Worm (Caenorhabditis elegans) whole organism, early embryonic: ENCODE measurements around the gene era-1.

Experiments
- B0310.2 ChIP-seq: sonication (generic microtip); optimal IDR thresholded peaks from 2 replicates; lab custom pipeline; 2016; ENCODE audit warnings: mild to moderate bottlenecking, missing genetic modification characterization, missing compliant biosample characterization
- F13C5.2 ChIP-seq: sonication (generic microtip); optimal IDR thresholded peaks from 2 replicates; lab custom pipeline; 2017; ENCODE audit warnings: mild to moderate bottlenecking, missing genetic modification characterization, inconsistent platforms, missing compliant biosample characterization
- aly-1 ChIP-seq: sonication (generic microtip); optimal IDR thresholded peaks from 2 replicates; lab custom pipeline; 2016; ENCODE audit warnings: missing genetic modification characterization, missing compliant biosample characterization
- ama-1 ChIP-seq: fragments of 150-350 bp; optimal IDR thresholded peaks from 2 replicates; lab custom pipeline; 2014
- ceh-13 ChIP-seq: fragments of 200-800 bp; sonication (Bioruptor generic); optimal IDR thresholded peaks from 2 replicates; lab custom pipeline; 2018; ENCODE audit warnings: mild to moderate bottlenecking, missing genetic modification characterization, missing compliant biosample characterization
- ceh-36 ChIP-seq: sonication (generic microtip); optimal IDR thresholded peaks from 2 replicates; lab custom pipeline; 2016; ENCODE audit warnings: missing genetic modification characterization, inconsistent platforms, missing compliant biosample characterization
- ets-7 ChIP-seq: sonication (generic microtip); optimal IDR thresholded peaks from 2 replicates; lab custom pipeline; 2016; ENCODE audit warnings: missing genotype, missing genetic modification characterization, missing compliant biosample characterization
- flt-1 ChIP-seq: fragments of 200-800 bp; sonication (Bioruptor generic); IDR thresholded peaks from 2 replicates; pipeline ENCODE4 v1.3.6; 2022; ENCODE audit warnings: missing genetic modification characterization, missing compliant biosample characterization
- hmbx-1 ChIP-seq: sonication (generic microtip); optimal IDR thresholded peaks from 2 replicates; lab custom pipeline; 2016; ENCODE audit warnings: mild to moderate bottlenecking, missing genetic modification characterization, missing compliant biosample characterization
- hmg-4 ChIP-seq: fragments of 200-800 bp; sonication (Bioruptor generic); optimal IDR thresholded peaks from 2 replicates; lab custom pipeline; 2018; ENCODE audit warnings: mild to moderate bottlenecking, missing genetic modification characterization, missing compliant biosample characterization
- hnd-1 ChIP-seq: sonication (generic microtip); optimal IDR thresholded peaks from 2 replicates; lab custom pipeline; 2016; ENCODE audit warnings: missing genetic modification characterization, missing compliant biosample characterization
- pes-1 ChIP-seq: fragments of 200-800 bp; sonication (Bioruptor generic); IDR thresholded peaks from 2 replicates; pipeline ENCODE4 v1.3.6; 2022; ENCODE audit warnings: missing genetic modification reagents, missing genetic modification characterization, missing compliant biosample characterization
- scrt-1 ChIP-seq: fragments of 200-800 bp; sonication (Bioruptor generic); IDR thresholded peaks from 2 replicates; pipeline ENCODE4 v1.3.6; 2022; ENCODE audit warnings: missing genetic modification characterization, missing compliant biosample characterization
- sea-1 ChIP-seq: fragments of 200-800 bp; sonication (Bioruptor generic); conservative IDR thresholded peaks from 2 replicates; pipeline ENCODE4 v1.3.6; 2022; ENCODE audit warnings: missing genetic modification characterization, missing compliant biosample characterization
- tbx-11 ChIP-seq: fragments of 200-800 bp; sonication (Bioruptor generic); IDR thresholded peaks from 2 replicates; pipeline ENCODE4 v1.3.6; 2022; ENCODE audit warnings: missing genetic modification characterization, missing compliant biosample characterization
- tbx-37 ChIP-seq: fragments of 200-800 bp; sonication (Bioruptor generic); conservative IDR thresholded peaks from 2 replicates; pipeline ENCODE4 v1.3.6; 2022; ENCODE audit warnings: missing genetic modification reagents, missing genetic modification characterization, missing compliant biosample characterization
- tra-4 ChIP-seq: sonication (generic microtip); optimal IDR thresholded peaks from 2 replicates; lab custom pipeline; 2017; ENCODE audit warnings: missing genetic modification characterization, missing compliant biosample characterization

era-1 gene

DNA sequence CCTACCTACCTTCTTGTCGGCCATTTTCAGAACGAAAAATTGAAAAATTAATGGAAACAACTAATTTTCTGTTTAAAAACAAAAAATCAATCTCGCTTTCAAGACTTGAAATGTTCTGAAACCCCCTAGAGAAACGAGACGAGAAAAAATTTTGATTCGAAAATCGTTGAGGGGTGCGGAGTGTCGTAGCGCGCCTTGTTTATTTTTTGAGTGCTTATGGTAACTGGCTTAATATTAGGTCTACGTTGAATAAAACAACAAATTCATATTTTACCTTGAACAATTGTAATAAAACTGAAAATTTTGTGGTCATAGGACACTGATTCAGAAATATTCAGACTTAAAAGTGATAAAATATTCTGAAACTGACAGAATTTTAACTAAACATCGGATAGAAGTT lies 7.6 kb downstream of the era-1 start, which contains the start of gene sna-1:
sna-1 (minus strand) TSS at position 218 of the 400 bp plus-strand sequence.
- TF ChIP-seq scrt-1 (GFP tag; lab: Robert Waterston, UW) (no peak), flt-1 (GFP tag; lab: Robert Waterston, UW) (no peak), tbx-37 (GFP tag; lab: Robert Waterston, UW) (no peak), ceh-13 (GFP tag; lab: Kevin White, UChicago) (no peak), hnd-1 (tag; lab: Kevin White, UChicago) (no peak), tbx-11 (GFP tag; lab: Robert Waterston, UW) (no peak), ama-1 (lab: Kevin White, UChicago) (no peak), F13C5.2 (tag; lab: Kevin White, UChicago) (no peak)

DNA sequence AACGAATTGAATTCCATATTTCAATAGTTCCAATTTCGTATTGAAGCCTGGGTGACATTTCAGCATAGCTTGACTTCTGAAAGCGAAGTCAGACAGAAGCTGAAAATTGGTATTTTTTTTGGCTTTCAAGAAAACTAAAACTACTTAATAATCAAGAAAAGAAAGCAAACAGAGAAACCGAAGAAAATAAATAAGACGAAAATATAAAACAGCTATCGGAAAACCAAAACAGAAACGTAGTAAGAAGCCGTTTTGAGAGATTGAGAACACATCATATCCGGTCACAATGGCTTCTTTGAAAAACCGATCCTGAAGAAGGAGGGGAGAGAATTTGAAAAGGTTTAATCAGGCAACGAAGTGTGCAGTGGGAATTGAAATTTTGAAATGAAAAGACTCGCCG lies 15.4 kb downstream of the era-1 start, which contains the start of gene srg-30:
srg-30 (minus strand) TSS at position 101 of the 400 bp plus-strand sequence.
- TF ChIP-seq ceh-13 (GFP tag; lab: Kevin White, UChicago): no peak
- no peak for TF ChIP-seq B0310.2 (tag; lab: Kevin White, UChicago)
- TF ChIP-seq sea-1 (GFP tag; lab: Robert Waterston, UW): no peak
- TF ChIP-seq hmbx-1 (tag; lab: Kevin White, UChicago): no peak
- TF ChIP-seq flt-1 (GFP tag; lab: Robert Waterston, UW): no peak
- TF ChIP-seq pes-1: no peak
- no peak for TF ChIP-seq tbx-37 (GFP tag; lab: Robert Waterston, UW)
- no peak for TF ChIP-seq tbx-11 (GFP tag; lab: Robert Waterston, UW)
- TF ChIP-seq F13C5.2 (tag; lab: Kevin White, UChicago): no peak
- no peak for TF ChIP-seq ama-1 (lab: Kevin White, UChicago)
- no peak for TF ChIP-seq ceh-36 (tag; lab: Kevin White, UChicago)
- no peak for TF ChIP-seq tra-4 (tag; lab: Kevin White, UChicago)
- TF ChIP-seq hnd-1 (tag; lab: Kevin White, UChicago): no peak

DNA sequence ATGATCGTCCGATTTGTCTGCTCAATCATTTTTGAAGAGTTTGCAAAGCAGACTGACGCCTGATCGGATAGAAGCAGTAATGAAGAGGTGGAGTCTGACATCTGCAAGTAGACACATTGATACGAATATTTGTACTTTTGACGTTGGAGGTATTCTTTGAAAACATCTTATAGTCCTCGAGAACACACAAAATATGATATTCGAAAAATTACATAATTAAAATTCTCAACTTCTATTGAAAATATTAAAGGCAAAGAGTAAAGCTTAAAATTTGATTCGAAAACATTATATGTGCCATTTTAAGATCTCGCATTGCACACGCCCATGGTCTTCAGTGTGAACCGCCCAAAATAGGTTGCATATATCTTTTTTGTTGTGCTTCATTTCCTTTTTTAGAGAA lies 19.5 kb downstream of the era-1 start, which contains the start of gene ZC487.2:
ZC487.2 (minus strand) TSS at position 101 of the 400 bp plus-strand sequence.
- TF ChIP-seq ceh-36 (tag; lab: Kevin White, UChicago) (no peak), sea-1 (GFP tag; lab: Robert Waterston, UW) (no peak), tbx-11 (GFP tag; lab: Robert Waterston, UW) (no peak)

DNA sequence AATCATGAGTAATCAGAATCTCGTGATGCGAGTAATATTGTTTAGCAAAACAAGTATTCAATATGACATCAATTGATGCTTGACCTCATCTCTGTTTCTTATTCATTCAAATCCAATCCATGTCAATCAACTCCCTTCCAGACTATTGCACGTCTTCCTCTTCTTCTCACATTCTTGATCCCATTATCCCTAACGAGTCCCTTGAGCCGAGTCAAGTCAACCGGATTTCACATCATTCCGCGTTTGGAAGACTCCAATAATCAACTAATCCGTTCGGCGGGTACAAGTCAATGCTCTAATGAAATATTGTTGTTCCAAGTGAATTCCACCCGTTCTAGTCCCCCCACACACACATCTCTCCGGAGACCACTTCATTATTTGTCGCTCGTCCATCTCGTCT lies 23.4 kb downstream of the era-1 start:
- TF ChIP-seq ceh-13 (GFP tag; lab: Kevin White, UChicago) (no peak), B0310.2 (tag; lab: Kevin White, UChicago) (no peak), ceh-36 (tag; lab: Kevin White, UChicago) (no peak), pes-1 (no peak), hmg-4 (GFP tag; lab: Kevin White, UChicago) (no peak), ets-7 (tag; lab: Kevin White, UChicago) (no peak)

DNA sequence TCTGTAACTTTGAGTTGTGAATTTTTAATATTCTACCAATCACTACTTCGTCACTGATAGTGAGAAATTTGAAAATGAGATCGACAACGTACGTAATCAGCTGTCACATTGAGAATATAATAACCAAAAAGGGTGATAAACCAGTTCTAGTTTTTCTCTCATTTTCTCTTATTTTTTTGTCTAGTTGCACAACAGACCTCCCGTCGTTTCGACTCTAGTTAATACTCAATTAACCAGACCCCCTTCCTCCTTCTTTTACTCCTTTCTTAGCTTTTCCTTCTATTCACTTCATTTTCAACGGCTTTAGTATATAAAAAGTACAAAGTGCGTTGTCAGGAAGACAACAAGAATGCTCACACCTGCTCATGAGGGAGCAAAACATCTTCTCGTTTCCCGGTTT lies 24.4 kb downstream of the era-1 start, which contains the start of gene ZC487.1:
ZC487.1 (plus strand) TSS at position 301 of the 400 bp plus-strand sequence.
- TF ChIP-seq aly-1 (tag; lab: Kevin White, UChicago): no peak
- TF ChIP-seq ama-1 (lab: Kevin White, UChicago): no peak
- TF ChIP-seq F13C5.2 (tag; lab: Kevin White, UChicago): no peak
- no peak for TF ChIP-seq tbx-37 (GFP tag; lab: Robert Waterston, UW)
- no peak for TF ChIP-seq pes-1
- TF ChIP-seq ets-7 (tag; lab: Kevin White, UChicago): no peak
- TF ChIP-seq tbx-11 (GFP tag; lab: Robert Waterston, UW): no peak
- TF ChIP-seq hmg-4 (GFP tag; lab: Kevin White, UChicago): no peak
- no peak for TF ChIP-seq B0310.2 (tag; lab: Kevin White, UChicago)
- TF ChIP-seq sea-1 (GFP tag; lab: Robert Waterston, UW): no peak
- TF ChIP-seq ceh-13 (GFP tag; lab: Kevin White, UChicago): no peak
- no peak for TF ChIP-seq hmbx-1 (tag; lab: Kevin White, UChicago)
- no peak for TF ChIP-seq hnd-1 (tag; lab: Kevin White, UChicago)
- TF ChIP-seq flt-1 (GFP tag; lab: Robert Waterston, UW): no peak
- TF ChIP-seq tra-4 (tag; lab: Kevin White, UChicago): no peak

DNA sequence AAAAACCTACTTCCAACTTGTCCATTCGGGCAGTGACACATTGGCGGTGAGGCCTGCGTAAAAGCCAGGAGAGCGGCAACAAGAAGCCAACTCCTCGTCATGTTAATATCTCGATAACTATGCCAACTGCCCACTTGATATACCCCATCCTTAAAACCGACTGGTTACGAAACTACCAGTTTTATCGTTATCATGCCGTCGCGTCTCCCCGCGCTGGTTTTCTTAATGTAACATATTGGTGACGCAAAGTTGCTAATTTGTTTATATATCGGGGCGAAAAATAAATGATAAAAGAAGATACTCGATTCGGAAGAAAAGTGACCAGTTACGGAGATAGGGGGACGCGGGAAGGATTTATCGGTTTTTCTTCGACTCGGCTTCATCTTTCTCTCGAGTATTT lies 28.7 kb downstream of the era-1 start, which contains the start of gene grl-9:
grl-9 (minus strand) TSS at position 101 of the 400 bp plus-strand sequence.
- TF ChIP-seq ceh-13 (GFP tag; lab: Kevin White, UChicago) (no peak), scrt-1 (GFP tag; lab: Robert Waterston, UW) (no peak), flt-1 (GFP tag; lab: Robert Waterston, UW) (no peak), hmbx-1 (tag; lab: Kevin White, UChicago) (no peak), pes-1 (no peak), sea-1 (GFP tag; lab: Robert Waterston, UW) (no peak), tra-4 (tag; lab: Kevin White, UChicago) (no peak)

DNA sequence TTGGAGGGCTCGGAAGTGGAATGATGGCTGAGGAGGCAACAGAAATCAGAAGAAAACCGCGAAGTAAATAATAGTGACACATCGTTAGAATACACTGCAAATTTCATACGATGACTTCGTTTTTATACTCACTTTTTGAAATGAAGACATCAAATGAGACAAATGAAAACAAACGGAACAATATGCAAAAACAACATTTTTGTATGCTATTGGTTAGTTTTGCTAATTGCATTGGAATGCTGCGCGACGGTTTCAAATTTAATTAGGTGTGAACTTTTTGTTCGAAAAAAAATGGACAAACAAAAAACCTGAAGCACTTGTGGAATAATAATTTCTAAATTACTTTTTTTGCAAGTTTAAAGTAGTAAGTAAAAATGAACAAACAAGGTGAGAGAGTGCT lies 30.1 kb downstream of the era-1 start, which contains the start of gene grl-8:
grl-8 (minus strand) TSS at position 101 of the 400 bp plus-strand sequence.
- TF ChIP-seq ama-1 (lab: Kevin White, UChicago): no peak
- TF ChIP-seq tra-4 (tag; lab: Kevin White, UChicago): no peak
- TF ChIP-seq hnd-1 (tag; lab: Kevin White, UChicago): no peak
- no peak for TF ChIP-seq B0310.2 (tag; lab: Kevin White, UChicago)
- no peak for TF ChIP-seq aly-1 (tag; lab: Kevin White, UChicago)

DNA sequence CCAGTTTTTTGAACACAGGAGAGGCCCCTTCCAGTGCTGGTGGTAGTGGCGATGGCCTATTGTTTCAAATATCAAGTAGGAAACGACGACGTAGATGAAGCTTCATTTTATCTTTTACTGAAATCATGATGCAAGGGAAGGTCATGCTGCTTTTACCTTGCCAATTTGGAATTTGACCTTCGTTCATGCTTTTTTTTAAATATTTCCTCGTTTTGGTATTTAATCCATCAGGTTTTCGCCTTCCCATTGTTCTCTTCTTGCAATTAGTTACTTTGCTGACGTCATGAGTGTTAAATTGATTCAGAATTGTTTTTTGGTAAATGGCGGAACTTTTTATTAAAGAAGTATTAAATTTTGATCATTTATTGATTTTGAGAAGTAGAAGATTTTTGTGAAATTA lies 33.3 kb downstream of the era-1 start:
- TF ChIP-seq flt-1 (GFP tag; lab: Robert Waterston, UW) (no peak), tbx-37 (GFP tag; lab: Robert Waterston, UW) (no peak), tbx-11 (GFP tag; lab: Robert Waterston, UW) (no peak), B0310.2 (tag; lab: Kevin White, UChicago) (no peak), ceh-13 (GFP tag; lab: Kevin White, UChicago) (no peak), F13C5.2 (tag; lab: Kevin White, UChicago) (no peak), hnd-1 (tag; lab: Kevin White, UChicago) (no peak), hmg-4 (GFP tag; lab: Kevin White, UChicago) (no peak)
